Worm (Caenorhabditis elegans) whole organism, young adult: ENCODE results near the gene ZK896.5.
A peak's percentile ranks its signal among the peaks of the same experiment; 100 is the strongest.

ENCODE experiments used
- F22D6.2 ChIP-seq: sonication (generic microtip); optimal IDR thresholded peaks from 2 replicates; lab custom pipeline; 2016; ENCODE audit warnings: mild to moderate bottlenecking, missing genetic modification characterization, missing compliant biosample characterization
- F23B12.7 ChIP-seq: sonication (generic microtip); optimal IDR thresholded peaks from 2 replicates; lab custom pipeline; 2017; ENCODE audit warnings: missing genetic modification characterization, mild to moderate bottlenecking, missing compliant biosample characterization, antibody characterized with exemption, moderate library complexity; ENCODE audit not compliant: insufficient read depth
- K12H6.12 ChIP-seq: fragments of 200-800 bp; sonication (Bioruptor generic); optimal IDR thresholded peaks from 2 replicates; lab custom pipeline; 2018; ENCODE audit warnings: mild to moderate bottlenecking, missing genetic modification characterization, missing compliant biosample characterization
- Y53F4B.3 ChIP-seq: fragments of 200-800 bp; sonication (Bioruptor generic); IDR thresholded peaks from 2 replicates; pipeline ENCODE4 v1.3.6; 2022; ENCODE audit warnings: missing genetic modification reagents, missing genetic modification characterization, missing compliant biosample characterization
- Y67H2A.10 ChIP-seq: fragments of 200-800 bp; sonication (Bioruptor generic); conservative IDR thresholded peaks from 2 replicates; pipeline ENCODE4 v1.3.6; 2022; ENCODE audit warnings: missing genetic modification reagents, missing genetic modification characterization, missing compliant biosample characterization
- ZK185.1 ChIP-seq: sonication (generic microtip); optimal IDR thresholded peaks from 2 replicates; lab custom pipeline; 2016; ENCODE audit warnings: mild to moderate bottlenecking, missing genetic modification characterization, missing compliant biosample characterization; ENCODE audit not compliant: poor library complexity, severe bottlenecking
- ama-1 ChIP-seq, 3 experiments: fragments of 150-350 bp in 1 of 3; sonication (generic microtip) in 2 of 3; optimal IDR thresholded peaks; 2 replicates each; lab custom pipeline; 2014 to 2018; ENCODE audit warnings: missing biosample characterization in 2 of 3, missing genetic modification characterization in 2 of 3, missing genetic modification reagents in 2 of 3
- atf-7 ChIP-seq: sonication (generic microtip); optimal IDR thresholded peaks from 2 replicates; lab custom pipeline; 2017; ENCODE audit warnings: mild to moderate bottlenecking, missing genetic modification characterization, missing compliant biosample characterization
- attf-6 ChIP-seq: fragments of 200-800 bp; sonication (Bioruptor generic); IDR thresholded peaks from 2 replicates; pipeline ENCODE4 v1.3.6; 2022; ENCODE audit warnings: missing genetic modification reagents, missing genetic modification characterization, missing compliant biosample characterization
- cebp-1 ChIP-seq, 2 experiments: fragments of 200-800 bp in 1 of 2; sonication (Bioruptor generic) in 1 of 2; sonication (generic microtip) in 1 of 2; IDR thresholded peaks in 1 of 2; optimal IDR thresholded peaks in 1 of 2; 2 replicates each; pipeline versions ENCODE4 v1.3.6 to Lab custom; 2017 to 2022; ENCODE audit warnings: missing compliant biosample characterization in 2 of 2, missing genetic modification characterization in 2 of 2, mild to moderate bottlenecking in 1 of 2, missing genetic modification reagents in 1 of 2, moderate library complexity in 1 of 2
- ceh-27 ChIP-seq: fragments of 200-800 bp; sonication (Bioruptor generic); optimal IDR thresholded peaks from 2 replicates; lab custom pipeline; 2018; ENCODE audit warnings: mild to moderate bottlenecking, missing genetic modification characterization, moderate library complexity, missing compliant biosample characterization
- efl-1 ChIP-seq: fragments of 150-350 bp; optimal IDR thresholded peaks from 2 replicates; lab custom pipeline; 2014; ENCODE audit warnings: missing biosample characterization, missing genetic modification reagents, missing genetic modification characterization
- egrh-3 ChIP-seq: fragments of 200-800 bp; sonication (Bioruptor generic); IDR thresholded peaks from 2 replicates; pipeline ENCODE4 v1.3.6; 2022; ENCODE audit warnings: missing genetic modification reagents, missing genetic modification characterization, missing compliant biosample characterization
- ekl-4 ChIP-seq: fragments of 200-800 bp; sonication (Bioruptor generic); IDR thresholded peaks from 2 replicates; pipeline ENCODE4 v1.3.6; 2022; ENCODE audit warnings: missing genetic modification reagents, missing genetic modification characterization, missing compliant biosample characterization
- gei-17 ChIP-seq: fragments of 200-800 bp; sonication (Bioruptor generic); optimal IDR thresholded peaks from 2 replicates; lab custom pipeline; 2018; ENCODE audit warnings: mild to moderate bottlenecking, missing genetic modification characterization, missing compliant biosample characterization
- hmg-1.2 ChIP-seq: fragments of 200-800 bp; sonication (Bioruptor generic); IDR thresholded peaks from 2 replicates; pipeline ENCODE4 v1.3.6; 2022; ENCODE audit warnings: missing genetic modification reagents, missing genetic modification characterization, missing compliant biosample characterization
- hsf-1 ChIP-seq: fragments of 200-800 bp; sonication (Bioruptor generic); IDR thresholded peaks from 2 replicates; pipeline ENCODE4 v1.3.6; 2022; ENCODE audit warnings: missing genetic modification reagents, missing genetic modification characterization, missing compliant biosample characterization
- let-526 ChIP-seq: fragments of 200-800 bp; sonication (Bioruptor generic); IDR thresholded peaks from 2 replicates; pipeline ENCODE4 v1.3.6; 2022; ENCODE audit warnings: missing genetic modification reagents, missing genetic modification characterization, missing compliant biosample characterization
- lin-40 ChIP-seq: sonication (generic microtip); optimal IDR thresholded peaks from 2 replicates; lab custom pipeline; 2016; ENCODE audit warnings: missing genetic modification characterization, mild to moderate bottlenecking, missing compliant biosample characterization, missing genotype, missing genetic modification reagents
- lin-54 ChIP-seq: fragments of 200-800 bp; sonication (Bioruptor generic); optimal IDR thresholded peaks from 2 replicates; lab custom pipeline; 2018; ENCODE audit warnings: mild to moderate bottlenecking, missing genetic modification characterization, missing compliant biosample characterization
- lir-1 ChIP-seq: fragments of 200-800 bp; sonication (Bioruptor generic); conservative IDR thresholded peaks from 2 replicates; pipeline ENCODE4 v1.3.6; 2022; ENCODE audit warnings: missing genetic modification reagents, missing genetic modification characterization, missing compliant biosample characterization
- lsl-1 ChIP-seq: fragments of 200-800 bp; sonication (Bioruptor generic); optimal IDR thresholded peaks from 2 replicates; lab custom pipeline; 2018; ENCODE audit warnings: mild to moderate bottlenecking, missing genetic modification characterization, moderate library complexity, missing compliant biosample characterization
- lsy-27 ChIP-seq: sonication (generic microtip); optimal IDR thresholded peaks from 2 replicates; lab custom pipeline; 2017; ENCODE audit warnings: missing genetic modification characterization, mild to moderate bottlenecking, missing compliant biosample characterization, antibody characterized with exemption, missing genotype, borderline replicate concordance; ENCODE audit not compliant: insufficient read depth
- madf-10 ChIP-seq: sonication (generic microtip); optimal IDR thresholded peaks from 2 replicates; lab custom pipeline; 2016; ENCODE audit warnings: mild to moderate bottlenecking, missing genetic modification characterization, missing compliant biosample characterization
- nhr-80 ChIP-seq: sonication (generic microtip); optimal IDR thresholded peaks from 2 replicates; lab custom pipeline; 2016; ENCODE audit warnings: missing genetic modification characterization, missing compliant biosample characterization
- pha-4 ChIP-seq: fragments of 150-350 bp; sonication (generic microtip); optimal IDR thresholded peaks from 2 replicates; lab custom pipeline; 2014; ENCODE audit warnings: missing biosample characterization, missing genetic modification reagents, missing genetic modification characterization
- snpc-3.4 ChIP-seq: sonication (generic microtip); optimal IDR thresholded peaks from 2 replicates; lab custom pipeline; 2017; ENCODE audit warnings: missing genetic modification characterization, mild to moderate bottlenecking, missing compliant biosample characterization, antibody characterized with exemption, moderate library complexity, missing genotype, missing genetic modification reagents
- snpc-4 ChIP-seq, 5 experiments: fragments of 150-350 bp in 1 of 5; sonication (generic microtip) in 4 of 5; optimal IDR thresholded peaks; 2 replicates each; lab custom pipeline; 2014 to 2018; ENCODE audit warnings: missing genetic modification characterization in 5 of 5, missing biosample characterization in 3 of 5, antibody characterized with exemption in 2 of 5, mild to moderate bottlenecking in 2 of 5, missing compliant biosample characterization in 2 of 5, missing genotype in 2 of 5, moderate library complexity in 2 of 5, missing genetic modification reagents in 1 of 5
- tbp1 ChIP-seq: fragments of 200-800 bp; sonication (Bioruptor generic); optimal IDR thresholded peaks from 2 replicates; lab custom pipeline; 2018; ENCODE audit warnings: mild to moderate bottlenecking, missing genetic modification characterization, missing compliant biosample characterization
- tlf-1 ChIP-seq: fragments of 200-800 bp; sonication (Bioruptor generic); optimal IDR thresholded peaks from 2 replicates; lab custom pipeline; 2018; ENCODE audit warnings: mild to moderate bottlenecking, missing genetic modification characterization, missing compliant biosample characterization
- unc-62 ChIP-seq: fragments of 150-350 bp; optimal IDR thresholded peaks from 2 replicates; lab custom pipeline; 2014; ENCODE audit warnings: missing biosample characterization, missing genetic modification reagents, missing genetic modification characterization
- ztf-22 ChIP-seq: fragments of 200-800 bp; sonication (Bioruptor generic); optimal IDR thresholded peaks from 2 replicates; lab custom pipeline; 2018; ENCODE audit warnings: mild to moderate bottlenecking, missing genetic modification characterization, moderate library complexity, missing compliant biosample characterization
- ztf-25 ChIP-seq: fragments of 200-800 bp; sonication (Bioruptor generic); IDR thresholded peaks from 2 replicates; pipeline ENCODE4 v1.3.6; 2022; ENCODE audit warnings: missing genetic modification reagents, missing genetic modification characterization, missing compliant biosample characterization

ZK896.5 gene

ce11 chrIV:12855248-12855647 lies 24.2 kb downstream of the ZK896.5 start, which contains the start of gene nstp-5:
TSS of gene nstp-5 (plus strand) at chrIV:12855548.
- TF ChIP-seq Y53F4B.3 = no peak
- no peak for TF ChIP-seq gei-17 (GFP tag; lab: Kevin White, UChicago)
- no peak for TF ChIP-seq lsl-1 (GFP tag; lab: Kevin White, UChicago)
- TF ChIP-seq hsf-1 = no peak
- no peak for TF ChIP-seq lsy-27 (tag; lab: Kevin White, UChicago)
- TF ChIP-seq lin-54 (GFP tag; lab: Kevin White, UChicago) = no peak
- TF ChIP-seq egrh-3 (GFP tag; lab: Robert Waterston, UW) = no peak
- TF ChIP-seq, all 124 proteins: peak for 0

ce11 chrIV:12854372-12855114 lies 24.9 kb downstream of the ZK896.5 start:
- peak; percentile 22 for TF ChIP-seq lsl-1 (GFP tag; lab: Kevin White, UChicago)
- TF ChIP-seq snpc-4 (GFP tag; optimal IDR thresholded peaks at IDR 0.05; lab: Kevin White, UChicago) = no peak
- peak in 1 of 4 experiments; percentile 10 for TF ChIP-seq snpc-4 (tag; optimal IDR thresholded peaks at IDR 0.05; lab: Kevin White, UChicago)
- TF ChIP-seq efl-1 (GFP tag; lab: Kevin White, UChicago) = peak; percentile 60
- peak; percentile 57; the same call in 1 of the 2 replicates for TF ChIP-seq hmg-1.2 (GFP tag; lab: Robert Waterston, UW)
- TF ChIP-seq ama-1 (optimal IDR thresholded peaks at IDR 0.05; lab: Kevin White, UChicago) = no peak
- TF ChIP-seq ama-1 (GFP tag; optimal IDR thresholded peaks at IDR 0.05; lab: Kevin White, UChicago) = no peak
- peak; percentile 32 for TF ChIP-seq lin-54 (GFP tag; lab: Kevin White, UChicago)

DNA sequence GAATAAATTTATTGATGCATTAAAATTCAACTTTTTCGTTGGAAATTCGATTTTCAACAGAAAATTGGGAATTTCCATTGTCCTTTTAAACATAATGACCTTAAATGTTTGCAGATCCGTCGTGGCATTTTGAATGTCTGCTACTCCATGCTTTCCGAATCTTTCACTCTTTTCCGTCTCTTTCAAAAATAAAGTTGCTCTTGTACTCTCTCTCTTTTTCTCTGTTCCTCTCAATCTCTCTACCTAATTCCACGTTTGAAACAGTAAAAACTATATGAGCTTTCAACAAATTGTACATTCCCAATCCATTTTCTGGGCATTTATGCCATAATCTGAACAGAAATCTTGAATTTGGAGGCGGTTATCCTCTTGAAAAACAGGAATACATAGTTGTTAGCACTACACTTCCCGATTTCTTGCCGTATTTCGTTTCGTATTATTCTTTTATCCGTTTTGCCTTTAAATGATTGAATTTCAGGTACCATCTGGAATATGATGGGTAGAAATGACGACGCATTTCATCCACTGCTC lies 30.4 kb downstream of the ZK896.5 start, which contains the start of gene srf-3:
Gene srf-3 (plus strand): TSS at position 481 of the 531 bp plus-strand sequence.
- peak; percentile 59; the same call in 1 of the 2 replicates for TF ChIP-seq hmg-1.2 (GFP tag; lab: Robert Waterston, UW)
- no peak for TF ChIP-seq Y53F4B.3

DNA sequence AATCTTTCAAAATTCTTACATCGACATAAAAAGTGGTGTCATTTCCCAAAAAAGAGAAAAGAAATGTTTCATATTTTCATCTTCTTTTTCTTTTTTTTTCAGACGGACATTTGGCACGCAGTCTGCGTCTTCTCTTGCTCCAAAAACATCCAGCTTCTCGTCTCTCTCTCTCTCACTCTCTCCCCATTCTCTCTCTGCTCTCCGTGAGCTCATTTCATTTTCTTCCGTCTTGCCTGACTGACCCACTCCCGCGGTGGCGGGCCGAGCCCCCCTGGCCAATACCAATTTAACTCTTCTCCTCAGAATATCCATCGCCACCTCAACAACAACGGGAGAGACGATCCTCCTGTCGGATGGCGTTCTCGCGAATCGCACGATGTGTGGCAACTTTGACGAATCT lies 33.8 kb downstream of the ZK896.5 start, which contains the start of gene txt-19:
Gene txt-19 (plus strand): TSS at position 304 of the 400 bp plus-strand sequence.
- TF ChIP-seq cebp-1 (GFP tag; IDR thresholded peaks at IDR 0.05; lab: Robert Waterston, UW) (no peak), cebp-1 (tag; optimal IDR thresholded peaks at IDR 0.05; lab: Kevin White, UChicago) (peak; percentile 35), ceh-27 (GFP tag; lab: Kevin White, UChicago) (peak; percentile 0), K12H6.12 (tag; lab: Kevin White, UChicago) (peak; percentile 1), ztf-25 (no peak)

DNA sequence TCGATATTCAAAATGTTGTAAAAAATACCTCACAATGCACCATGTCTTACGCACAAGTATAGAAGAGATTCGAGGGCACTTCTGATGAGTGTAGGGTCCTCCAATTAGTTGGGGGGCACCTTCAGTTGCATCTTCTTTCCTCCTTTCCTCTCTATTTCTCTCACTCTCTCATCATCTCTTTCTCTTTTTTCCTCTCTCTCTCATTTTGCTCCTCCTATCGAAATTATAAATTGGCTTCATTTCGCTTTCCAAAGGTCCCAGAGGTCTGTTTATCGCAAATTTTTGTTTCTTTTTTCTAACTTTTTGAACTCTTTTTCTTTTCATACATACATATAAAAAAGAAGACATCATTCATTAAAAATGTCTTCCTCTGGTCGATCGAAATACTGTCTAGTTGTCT lies 36.5 kb downstream of the ZK896.5 start:
- TF ChIP-seq pha-4 (tag; lab: Kevin White, UChicago) (no peak), snpc-3.4 (no peak), F23B12.7 (tag; lab: Kevin White, UChicago) (no peak), hmg-1.2 (GFP tag; lab: Robert Waterston, UW) (peak; percentile 28; the same call in 1 of the 2 replicates), attf-6 (GFP tag; lab: Robert Waterston, UW) (no peak), tlf-1 (GFP tag; lab: Kevin White, UChicago) (no peak), ztf-22 (no peak)

DNA sequence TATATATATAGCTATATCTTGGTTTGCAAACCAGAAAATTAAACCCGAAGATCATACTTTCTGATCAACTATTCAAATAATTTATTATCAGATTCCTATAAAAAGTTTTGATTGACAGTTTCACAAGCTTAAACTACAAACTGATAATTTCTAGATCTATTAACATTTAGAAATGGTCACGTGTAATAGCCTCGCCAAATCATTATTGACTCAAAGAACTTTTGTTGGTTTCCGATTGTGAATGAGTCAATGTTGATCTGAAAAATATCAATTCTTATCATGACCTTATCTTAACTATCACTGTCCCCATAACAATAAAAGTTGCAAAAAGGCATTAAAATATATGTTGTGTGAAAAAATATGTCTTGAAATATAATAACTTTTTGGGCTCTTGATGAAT lies 37.3 kb downstream of the ZK896.5 start:
- TF ChIP-seq madf-10 (tag; lab: Kevin White, UChicago) (peak; percentile 26), unc-62 (GFP tag; lab: Kevin White, UChicago) (peak; percentile 82), pha-4 (tag; lab: Kevin White, UChicago) (peak; percentile 44), ekl-4 (GFP tag; lab: Robert Waterston, UW) (no peak), lir-1 (no peak), let-526 (GFP tag; lab: Robert Waterston, UW) (no peak), F22D6.2 (tag; lab: Kevin White, UChicago) (peak; percentile 66), cebp-1 (GFP tag; IDR thresholded peaks at IDR 0.05; lab: Robert Waterston, UW) (no peak), cebp-1 (tag; optimal IDR thresholded peaks at IDR 0.05; lab: Kevin White, UChicago) (peak; percentile 22), tbp1 (peak; percentile 19), nhr-80 (peak; percentile 93), ZK185.1 (tag; lab: Kevin White, UChicago) (peak; percentile 23), Y67H2A.10 (GFP tag; lab: Robert Waterston, UW) (no peak), ztf-22 (peak; percentile 72), lin-40 (peak; percentile 26), atf-7 (tag; lab: Kevin White, UChicago) (peak; percentile 54)
